Worm (Caenorhabditis elegans) whole organism, early embryonic: Measurements from ENCODE around the gene srh-83.

Experiments used
- B0310.2 ChIP-seq: sonication (generic microtip); optimal IDR thresholded peaks from 2 replicates; lab custom pipeline; 2016; ENCODE audit warnings: mild to moderate bottlenecking, missing genetic modification characterization, missing compliant biosample characterization
- F13C5.2 ChIP-seq: sonication (generic microtip); optimal IDR thresholded peaks from 2 replicates; lab custom pipeline; 2017; ENCODE audit warnings: mild to moderate bottlenecking, missing genetic modification characterization, inconsistent platforms, missing compliant biosample characterization
- aly-1 ChIP-seq: sonication (generic microtip); optimal IDR thresholded peaks from 2 replicates; lab custom pipeline; 2016; ENCODE audit warnings: missing genetic modification characterization, missing compliant biosample characterization
- ama-1 ChIP-seq: fragments of 150-350 bp; optimal IDR thresholded peaks from 2 replicates; lab custom pipeline; 2014
- ceh-13 ChIP-seq: fragments of 200-800 bp; sonication (Bioruptor generic); optimal IDR thresholded peaks from 2 replicates; lab custom pipeline; 2018; ENCODE audit warnings: mild to moderate bottlenecking, missing genetic modification characterization, missing compliant biosample characterization
- ceh-36 ChIP-seq: sonication (generic microtip); optimal IDR thresholded peaks from 2 replicates; lab custom pipeline; 2016; ENCODE audit warnings: missing genetic modification characterization, inconsistent platforms, missing compliant biosample characterization
- ets-7 ChIP-seq: sonication (generic microtip); optimal IDR thresholded peaks from 2 replicates; lab custom pipeline; 2016; ENCODE audit warnings: missing genotype, missing genetic modification characterization, missing compliant biosample characterization
- flt-1 ChIP-seq: fragments of 200-800 bp; sonication (Bioruptor generic); IDR thresholded peaks from 2 replicates; pipeline ENCODE4 v1.3.6; 2022; ENCODE audit warnings: missing genetic modification characterization, missing compliant biosample characterization
- hmbx-1 ChIP-seq: sonication (generic microtip); optimal IDR thresholded peaks from 2 replicates; lab custom pipeline; 2016; ENCODE audit warnings: mild to moderate bottlenecking, missing genetic modification characterization, missing compliant biosample characterization
- hmg-4 ChIP-seq: fragments of 200-800 bp; sonication (Bioruptor generic); optimal IDR thresholded peaks from 2 replicates; lab custom pipeline; 2018; ENCODE audit warnings: mild to moderate bottlenecking, missing genetic modification characterization, missing compliant biosample characterization
- hnd-1 ChIP-seq: sonication (generic microtip); optimal IDR thresholded peaks from 2 replicates; lab custom pipeline; 2016; ENCODE audit warnings: missing genetic modification characterization, missing compliant biosample characterization
- scrt-1 ChIP-seq: fragments of 200-800 bp; sonication (Bioruptor generic); IDR thresholded peaks from 2 replicates; pipeline ENCODE4 v1.3.6; 2022; ENCODE audit warnings: missing genetic modification characterization, missing compliant biosample characterization
- sea-1 ChIP-seq: fragments of 200-800 bp; sonication (Bioruptor generic); conservative IDR thresholded peaks from 2 replicates; pipeline ENCODE4 v1.3.6; 2022; ENCODE audit warnings: missing genetic modification characterization, missing compliant biosample characterization

DNA sequence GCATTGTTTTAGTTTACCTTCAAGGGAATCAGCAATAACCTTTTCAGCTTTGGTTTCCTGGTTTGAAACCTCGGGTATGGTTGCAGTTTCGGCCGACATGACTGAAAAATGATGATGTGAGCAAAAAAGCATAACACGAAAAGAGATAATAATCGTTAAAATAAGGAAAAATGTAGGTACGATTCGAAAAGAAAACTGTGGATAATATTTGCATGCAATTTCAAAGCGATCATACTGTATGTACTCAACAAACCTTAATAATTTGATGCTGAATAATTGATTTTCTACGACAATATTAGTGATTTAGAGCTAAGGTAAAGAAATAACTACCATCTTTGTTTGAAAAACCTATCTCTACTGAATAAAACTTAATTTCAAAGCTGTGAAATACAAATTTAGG is 31.7 kb downstream of the srh-83 start, which contains the start of gene attf-2:
- no peak for TF ChIP-seq scrt-1 (GFP tag; lab: Robert Waterston, UW)
- no peak for TF ChIP-seq hnd-1 (tag; lab: Kevin White, UChicago)
- TF ChIP-seq flt-1 (GFP tag; lab: Robert Waterston, UW) = no peak
- no peak for TF ChIP-seq aly-1 (tag; lab: Kevin White, UChicago)
- TF ChIP-seq ceh-13 (GFP tag; lab: Kevin White, UChicago) = no peak
- TF ChIP-seq B0310.2 (tag; lab: Kevin White, UChicago) = no peak
- TF ChIP-seq ama-1 (lab: Kevin White, UChicago) = no peak
- no peak for TF ChIP-seq hmbx-1
- TF ChIP-seq ceh-36 (tag; lab: Kevin White, UChicago) = no peak
- TF ChIP-seq ets-7 (tag; lab: Kevin White, UChicago) = no peak
- TF ChIP-seq F13C5.2 = no peak
- no peak for TF ChIP-seq hmg-4 (GFP tag; lab: Kevin White, UChicago)
- TF ChIP-seq sea-1 (GFP tag; lab: Robert Waterston, UW) = no peak
